Fruit fly (Drosophila melanogaster) whole organism, embryonic: ENCODE data around the gene CG31922.

Experiments used
- Awh ChIP-seq: fragments of 200-800 bp; sonication (Bioruptor generic); IDR thresholded peaks from 2 replicates; pipeline ENCODE4, ENCODE4 v1.3.6; 2022; ENCODE audit warnings: missing biosample characterization, missing genetic modification characterization
- CG10543 ChIP-seq: fragments of 200-800 bp; sonication (Bioruptor generic); optimal IDR thresholded peaks from 3 replicates; lab custom pipeline; 2017; ENCODE audit warnings: missing biosample characterization, mild to moderate bottlenecking, missing genetic modification characterization, moderate library complexity
- CG10979 ChIP-seq: fragments of 200-800 bp; sonication (Bioruptor generic); optimal IDR thresholded peaks from 2 replicates; lab custom pipeline; 2018; ENCODE audit warnings: missing biosample characterization, mild to moderate bottlenecking, missing genetic modification characterization, moderate library complexity
- CG11085 ChIP-seq: fragments of 200-800 bp; sonication (Bioruptor generic); IDR thresholded peaks from 2 replicates; pipeline ENCODE4 v1.3.6; 2022; ENCODE audit warnings: missing biosample characterization, missing genetic modification characterization
- CG11247 ChIP-seq: fragments of 200-800 bp; sonication (Bioruptor generic); IDR thresholded peaks from 2 replicates; pipeline ENCODE4 v1.3.6; 2022; ENCODE audit warnings: missing biosample characterization, missing genetic modification characterization
- CG11695 ChIP-seq: fragments of 200-800 bp; sonication (Bioruptor generic); IDR thresholded peaks from 3 replicates; pipeline ENCODE4 v1.3.6; 2022; ENCODE audit warnings: missing biosample characterization, missing genetic modification characterization
- CG12071 ChIP-seq: fragments of 200-800 bp; sonication (Bioruptor generic); optimal IDR thresholded peaks from 3 replicates; lab custom pipeline; 2018; ENCODE audit warnings: missing biosample characterization, mild to moderate bottlenecking, missing genetic modification characterization
- CG1602 ChIP-seq: fragments of 200-800 bp; sonication (Bioruptor generic); optimal IDR thresholded peaks from 3 replicates; lab custom pipeline; 2016; ENCODE audit warnings: missing biosample characterization, missing genetic modification characterization
- CG16779 ChIP-seq: fragments of 200-800 bp; sonication (Bioruptor generic); IDR thresholded peaks from 2 replicates; pipeline ENCODE4 v1.3.6; 2022; ENCODE audit warnings: missing biosample characterization, missing genetic modification characterization
- CG16813 ChIP-seq: fragments of 200-800 bp; sonication (Bioruptor generic); IDR thresholded peaks from 3 replicates; pipeline ENCODE4 v1.3.6; 2022; ENCODE audit warnings: missing biosample characterization, missing genetic modification characterization; ENCODE audit not compliant: partially characterized antibody
- CG17328 ChIP-seq: fragments of 200-800 bp; sonication (Bioruptor generic); IDR thresholded peaks from 2 replicates; pipeline ENCODE4 v1.3.6; 2022; ENCODE audit warnings: missing biosample characterization, missing genetic modification characterization
- CG2678 ChIP-seq: fragments of 200-800 bp; sonication (Bioruptor generic); optimal IDR thresholded peaks from 3 replicates; lab custom pipeline; 2019; ENCODE audit warnings: missing biosample characterization, mild to moderate bottlenecking, missing genetic modification characterization, moderate library complexity
- CG34376 ChIP-seq: fragments of 200-800 bp; sonication (Bioruptor generic); optimal IDR thresholded peaks from 2 replicates; lab custom pipeline; 2018; ENCODE audit warnings: missing biosample characterization, mild to moderate bottlenecking, missing genetic modification characterization
- CG6765 ChIP-seq: fragments of 200-800 bp; sonication (Bioruptor generic); optimal IDR thresholded peaks from 3 replicates; lab custom pipeline; 2017; ENCODE audit warnings: missing biosample characterization, mild to moderate bottlenecking, missing genetic modification characterization
- CG8388 ChIP-seq: fragments of 200-800 bp; sonication (Bioruptor generic); optimal IDR thresholded peaks from 2 replicates; lab custom pipeline; 2019; ENCODE audit warnings: missing biosample characterization, mild to moderate bottlenecking, missing genetic modification characterization, moderate library complexity
- CG8924 ChIP-seq: fragments of 200-800 bp; optimal IDR thresholded peaks from 3 replicates; lab custom pipeline; 2019; ENCODE audit warnings: missing biosample characterization, mild to moderate bottlenecking, missing genetic modification characterization, moderate library complexity
- CG9215 ChIP-seq: fragments of 200-800 bp; sonication (Bioruptor generic); IDR thresholded peaks from 2 replicates; pipeline ENCODE4 v1.3.6; 2022; ENCODE audit warnings: missing biosample characterization, missing genetic modification characterization
- Dll ChIP-seq: fragments of 200-800 bp; sonication (Bioruptor generic); IDR thresholded peaks from 4 replicates; pipeline ENCODE4 v1.3.6; 2022; ENCODE audit warnings: missing biosample characterization, missing genetic modification characterization; ENCODE audit not compliant: partially characterized antibody
- Gsc ChIP-seq: fragments of 200-800 bp; sonication (Bioruptor generic); IDR thresholded peaks from 2 replicates; pipeline ENCODE4 v1.3.6; 2022; ENCODE audit warnings: missing biosample characterization, missing genetic modification characterization
- HLH4C ChIP-seq: fragments of 200-800 bp; sonication (Bioruptor generic); IDR thresholded peaks from 3 replicates; pipeline ENCODE4 v1.3.6; 2022; ENCODE audit warnings: missing biosample characterization, missing genetic modification characterization; ENCODE audit not compliant: partially characterized antibody
- Hsf ChIP-seq: fragments of 200-800 bp; sonication (Bioruptor generic); optimal IDR thresholded peaks from 3 replicates; lab custom pipeline; 2016; ENCODE audit warnings: missing biosample characterization, missing genetic modification characterization
- Kr ChIP-seq: fragments of 200-800 bp; sonication (Bioruptor generic); optimal IDR thresholded peaks from 2 replicates; lab custom pipeline; 2017; ENCODE audit warnings: missing biosample characterization, mild to moderate bottlenecking, missing genetic modification characterization
- Lpt ChIP-seq: fragments of >200 bp; optimal IDR thresholded peaks from 2 replicates; lab custom pipeline; 2018; ENCODE audit warnings: missing biosample characterization, missing genetic modification characterization
- Ptx1 ChIP-seq: fragments of 200-800 bp; sonication (Bioruptor generic); IDR thresholded peaks from 2 replicates; pipeline ENCODE4 v1.3.6; 2022; ENCODE audit warnings: missing biosample characterization, missing genetic modification characterization
- Scr ChIP-seq: fragments of 200-800 bp; sonication (Bioruptor generic); IDR thresholded peaks from 2 replicates; pipeline ENCODE4 v1.3.6; 2022; ENCODE audit warnings: missing biosample characterization, missing genetic modification characterization; ENCODE audit not compliant: partially characterized antibody
- Xrp1 ChIP-seq: fragments of 200-800 bp; sonication (Bioruptor generic); IDR thresholded peaks from 2 replicates; pipeline ENCODE4 v1.3.6; 2022; ENCODE audit warnings: missing biosample characterization, missing genetic modification characterization
- amos ChIP-seq: fragments of 200-800 bp; sonication (Bioruptor generic); IDR thresholded peaks from 2 replicates; pipeline ENCODE4 v1.3.6; 2022; ENCODE audit warnings: missing biosample characterization, missing genetic modification characterization; ENCODE audit not compliant: partially characterized antibody
- cas ChIP-seq: fragments of 200-800 bp; sonication (Bioruptor generic); IDR thresholded peaks from 2 replicates; pipeline ENCODE4 v1.3.6; 2022; ENCODE audit warnings: missing biosample characterization, missing genetic modification characterization
- crc ChIP-seq: fragments of 200-800 bp; sonication (Bioruptor generic); optimal IDR thresholded peaks from 2 replicates; lab custom pipeline; 2016; ENCODE audit warnings: missing biosample characterization, missing genetic modification characterization
- dan ChIP-seq: fragments of 200-800 bp; sonication (Bioruptor generic); IDR thresholded peaks from 2 replicates; pipeline ENCODE4 v1.3.6; 2022; ENCODE audit warnings: missing biosample characterization, missing genetic modification characterization
- dimm ChIP-seq: fragments of 200-800 bp; sonication (Bioruptor generic); IDR thresholded peaks from 2 replicates; pipeline ENCODE4 v1.3.6; 2022; ENCODE audit warnings: missing biosample characterization, missing genetic modification characterization
- dmrt99B ChIP-seq: fragments of 200-800 bp; sonication (Bioruptor generic); optimal IDR thresholded peaks from 2 replicates; lab custom pipeline; 2018; ENCODE audit warnings: missing biosample characterization, mild to moderate bottlenecking, missing genetic modification characterization, moderate library complexity
- ems ChIP-seq: fragments of 200-800 bp; sonication (Bioruptor generic); optimal IDR thresholded peaks from 3 replicates; lab custom pipeline; 2016; ENCODE audit warnings: missing biosample characterization, missing genetic modification characterization
- en ChIP-seq: fragments of 200-800 bp; sonication (Bioruptor generic); optimal IDR thresholded peaks from 2 replicates; lab custom pipeline; 2016; ENCODE audit warnings: missing biosample characterization, missing genetic modification characterization
- gt ChIP-seq: fragments of 200-800 bp; sonication (Bioruptor generic); IDR thresholded peaks from 2 replicates; pipeline ENCODE4 v1.3.6; 2022; ENCODE audit warnings: missing biosample characterization, missing genetic modification characterization
- lmd ChIP-seq: fragments of 200-800 bp; sonication (Bioruptor generic); IDR thresholded peaks from 2 replicates; pipeline ENCODE4 v1.3.6; 2022; ENCODE audit warnings: missing biosample characterization, missing genetic modification characterization
- maf-S ChIP-seq: fragments of 200-800 bp; sonication (Bioruptor generic); optimal IDR thresholded peaks from 2 replicates; lab custom pipeline; 2016; ENCODE audit warnings: missing biosample characterization, missing genetic modification characterization
- nau ChIP-seq: fragments of 200-800 bp; sonication (Bioruptor generic); optimal IDR thresholded peaks from 3 replicates; lab custom pipeline; 2017; ENCODE audit warnings: missing biosample characterization, mild to moderate bottlenecking, missing genetic modification characterization, missing genetic modification reagents
- odd ChIP-seq: fragments of 200-800 bp; sonication (Bioruptor generic); optimal IDR thresholded peaks from 2 replicates; lab custom pipeline; 2017; ENCODE audit warnings: missing biosample characterization, mild to moderate bottlenecking, missing genetic modification characterization
- psq ChIP-seq: fragments of 200-800 bp; sonication (Bioruptor generic); optimal IDR thresholded peaks from 2 replicates; lab custom pipeline; 2017; ENCODE audit warnings: missing biosample characterization, missing genetic modification characterization
- repo ChIP-seq: fragments of 200-800 bp; sonication (Bioruptor generic); optimal IDR thresholded peaks from 2 replicates; lab custom pipeline; 2016; ENCODE audit warnings: missing biosample characterization, missing genetic modification characterization
- ssp ChIP-seq: fragments of 200-800 bp; sonication (Bioruptor generic); IDR thresholded peaks from 2 replicates; pipeline ENCODE4 v1.3.6; 2022; ENCODE audit warnings: missing biosample characterization, missing genetic modification characterization
- stc ChIP-seq: fragments of 200-800 bp; sonication (Bioruptor generic); IDR thresholded peaks from 2 replicates; pipeline ENCODE4 v1.3.6; 2022; ENCODE audit warnings: missing biosample characterization, missing genetic modification characterization
- tna ChIP-seq: fragments of 200-800 bp; sonication (Bioruptor generic); IDR thresholded peaks from 2 replicates; pipeline ENCODE4 v1.3.6; 2022; ENCODE audit warnings: missing biosample characterization, missing genetic modification characterization; ENCODE audit not compliant: partially characterized antibody
- trem ChIP-seq: fragments of 200-800 bp; optimal IDR thresholded peaks from 3 replicates; lab custom pipeline; 2019; ENCODE audit warnings: missing biosample characterization, mild to moderate bottlenecking, missing genetic modification characterization, moderate library complexity
- trh ChIP-seq: fragments of 200-800 bp; sonication (Bioruptor generic); optimal IDR thresholded peaks from 2 replicates; lab custom pipeline; 2016; ENCODE audit warnings: missing biosample characterization, missing genetic modification characterization
- ttk ChIP-seq: fragments of 200-800 bp; sonication (Bioruptor generic); IDR thresholded peaks from 2 replicates; pipeline ENCODE4 v2.1.2; 2022; ENCODE audit warnings: missing biosample characterization, missing genetic modification characterization
- zen ChIP-seq: fragments of 200-800 bp; sonication (Bioruptor generic); optimal IDR thresholded peaks from 3 replicates; lab custom pipeline; 2018; ENCODE audit warnings: missing biosample characterization, mild to moderate bottlenecking, missing genetic modification characterization, moderate library complexity

Gene CG31922

DNA sequence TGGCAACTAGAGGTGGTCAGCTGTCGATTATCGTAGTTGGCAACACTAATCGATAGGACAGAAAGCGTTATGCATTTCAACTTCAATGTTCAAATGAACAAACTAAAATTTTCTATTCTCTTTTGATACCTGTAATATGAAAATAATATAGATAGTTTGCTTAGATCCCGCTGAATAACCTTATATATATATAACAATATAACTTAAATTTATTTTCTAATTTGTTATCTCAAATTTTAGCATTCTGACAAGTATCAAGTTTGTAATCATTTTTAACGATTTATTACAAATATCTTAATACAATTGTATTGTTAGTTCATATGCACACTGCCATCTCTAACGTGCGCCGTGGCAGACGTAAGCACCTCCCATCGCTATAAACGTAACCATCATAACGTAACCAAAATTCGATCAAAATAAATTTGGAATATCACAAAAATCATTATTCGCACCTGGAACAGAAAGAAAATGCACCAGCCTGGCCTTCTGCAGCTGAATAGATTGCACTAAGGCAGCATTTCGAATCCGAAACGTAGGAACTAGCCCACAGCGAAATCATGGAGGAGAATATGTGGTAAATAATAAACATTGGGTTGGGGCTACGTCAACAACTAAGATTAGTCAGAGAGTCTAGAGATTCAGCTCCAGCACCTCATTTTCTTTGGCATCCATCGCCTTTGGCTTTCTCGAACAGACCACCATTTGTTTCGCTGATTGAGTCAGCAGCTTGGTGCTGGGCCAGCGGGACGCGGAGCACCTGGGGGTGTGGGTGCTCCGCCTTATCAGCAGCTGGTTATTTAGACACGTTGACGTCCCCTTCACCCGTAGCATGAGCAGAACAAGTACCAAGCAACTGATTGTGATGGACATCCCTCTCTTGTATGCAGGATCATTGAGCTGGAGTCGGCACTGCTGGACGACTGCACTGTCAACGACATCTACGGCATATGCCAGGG lies 40.8 kb upstream of the CG31922 start, which contains the start of the genes Pino and TBC1D23 (continued):
- peak; percentile 59; the same call in 1 of the 2 replicates for TF ChIP-seq ttk (GFP tag; lab: Robert Waterston, UW)
- TF ChIP-seq CG8924, result peak; percentile 80
- TF ChIP-seq nau (GFP tag; lab: Kevin White, UChicago), result no peak
- TF ChIP-seq trh (GFP tag; lab: Kevin White, UChicago), result peak; percentile 28
- TF ChIP-seq Dll (GFP tag; lab: Robert Waterston, UW), result peak; percentile 84
- peak; percentile 73 for TF ChIP-seq lmd
- peak; percentile 73; the same call in 2 of the 3 replicates for TF ChIP-seq CG16813 (GFP tag; lab: Robert Waterston, UW)
- no peak for TF ChIP-seq Gsc
- peak; percentile 41; the same call in 1 of the 3 replicates for TF ChIP-seq HLH4C
- peak; percentile 36 for TF ChIP-seq Hsf (GFP tag; lab: Kevin White, UChicago)
- TF ChIP-seq CG16779 (GFP tag; lab: Robert Waterston, UW), result no peak
- no peak for TF ChIP-seq CG34376 (GFP tag; lab: Kevin White, UChicago)
- TF ChIP-seq dan, result no peak
- TF ChIP-seq CG11695, result peak; percentile 69
- peak; percentile 61 for TF ChIP-seq CG8388 (GFP tag; lab: Kevin White, UChicago)
- TF ChIP-seq dmrt99B (tag; lab: Kevin White, UChicago), result peak; percentile 65
- peak; percentile 70 for TF ChIP-seq CG17328 (GFP tag; lab: Robert Waterston, UW)
- TF ChIP-seq CG1602 (GFP tag; lab: Kevin White, UChicago), result peak; percentile 75
- TF ChIP-seq CG2678 (tag; lab: Kevin White, UChicago), result peak; percentile 78
- TF ChIP-seq CG10979 (tag; lab: Kevin White, UChicago), result peak; percentile 54
- TF ChIP-seq odd (GFP tag; lab: Kevin White, UChicago), result peak; percentile 24
- TF ChIP-seq CG10543 (GFP tag; lab: Kevin White, UChicago), result peak; percentile 75
- TF ChIP-seq CG12071 (GFP tag; lab: Kevin White, UChicago), result no peak
- TF ChIP-seq psq (GFP tag; lab: Kevin White, UChicago), result peak; percentile 45
- peak; percentile 80 for TF ChIP-seq Scr (GFP tag; lab: Robert Waterston, UW)
- no peak for TF ChIP-seq crc (GFP tag; lab: Kevin White, UChicago)
- TF ChIP-seq ems (GFP tag; lab: Kevin White, UChicago), result peak; percentile 21
- peak; percentile 21; the same call in 1 of the 2 replicates for TF ChIP-seq stc (GFP tag; lab: Robert Waterston, UW)
- peak; percentile 61 for TF ChIP-seq zen (tag; lab: Kevin White, UChicago)
- TF ChIP-seq ssp (GFP tag; lab: Robert Waterston, UW), result peak; percentile 54
- no peak for TF ChIP-seq en (GFP tag; lab: Kevin White, UChicago)
- peak; percentile 42; the same call in 1 of the 2 replicates for TF ChIP-seq CG11085 (GFP tag; lab: Robert Waterston, UW)
- TF ChIP-seq dimm (GFP tag; lab: Robert Waterston, UW), result 0 out of 2 replicates have a peak, but pooled peaks have one; percentile 12
- TF ChIP-seq Kr, result no peak
- TF ChIP-seq gt (GFP tag; lab: Robert Waterston, UW), result no peak
- no peak for TF ChIP-seq tna (GFP tag; lab: Robert Waterston, UW)
- TF ChIP-seq amos (GFP tag; lab: Robert Waterston, UW), result peak; percentile 61; the same call in 1 of the 2 replicates
- no peak for TF ChIP-seq repo
- peak; percentile 75 for TF ChIP-seq CG9215 (GFP tag; lab: Robert Waterston, UW)
- TF ChIP-seq CG11247, result peak; percentile 62; the same call in 1 of the 2 replicates
- peak; percentile 71 for TF ChIP-seq trem (tag; lab: Kevin White, UChicago)
- no peak for TF ChIP-seq maf-S (GFP tag; lab: Kevin White, UChicago)
- TF ChIP-seq CG6765 (GFP tag; lab: Kevin White, UChicago), result no peak
- no peak for TF ChIP-seq cas
- TF ChIP-seq Awh (GFP tag; lab: Robert Waterston, UW), result peak; percentile 55; the same call in 1 of the 2 replicates
- peak; percentile 75 for TF ChIP-seq Xrp1 (GFP tag; lab: Robert Waterston, UW)
- no peak for TF ChIP-seq Lpt (GFP tag; lab: Kevin White, UChicago)
- peak; percentile 84 for TF ChIP-seq Ptx1
